Worm (Caenorhabditis elegans) whole organism, L1 larva: ENCODE data around the gene C41C4.9.
A peak's percentile ranks its signal among the peaks of the same experiment; 100 is the strongest.

ENCODE experiments used
- C16A3.4 ChIP-seq: fragments of 150-350 bp; optimal IDR thresholded peaks from 2 replicates; lab custom pipeline; 2014; ENCODE audit warnings: missing biosample characterization, missing genetic modification characterization
- C34B4.2 ChIP-seq: sonication (generic microtip); optimal IDR thresholded peaks from 2 replicates; lab custom pipeline; 2017; ENCODE audit warnings: mild to moderate bottlenecking, missing genetic modification characterization, missing compliant biosample characterization
- Y116A8C.19 ChIP-seq: sonication (generic microtip); optimal IDR thresholded peaks from 2 replicates; lab custom pipeline; 2016; ENCODE audit warnings: missing compliant biosample characterization, missing genetic modification characterization, borderline replicate concordance
- aha-1 ChIP-seq: fragments of 150-350 bp; optimal IDR thresholded peaks from 2 replicates; lab custom pipeline; 2014; ENCODE audit warnings: missing biosample characterization, missing genetic modification characterization
- alr-1 ChIP-seq: fragments of 200-800 bp; sonication (Bioruptor generic); optimal IDR thresholded peaks from 2 replicates; lab custom pipeline; 2018; ENCODE audit warnings: borderline replicate concordance, mild to moderate bottlenecking, missing genetic modification characterization, missing compliant biosample characterization
- ama-1 ChIP-seq: fragments of 150-350 bp; optimal IDR thresholded peaks from 2 replicates; lab custom pipeline; 2014
- ceh-63 ChIP-seq: fragments of 200-800 bp; sonication (Bioruptor generic); optimal IDR thresholded peaks from 2 replicates; lab custom pipeline; 2018; ENCODE audit warnings: mild to moderate bottlenecking, missing genetic modification characterization, missing compliant biosample characterization
- ceh-8 ChIP-seq: fragments of 200-800 bp; sonication (Bioruptor generic); optimal IDR thresholded peaks from 2 replicates; lab custom pipeline; 2018; ENCODE audit warnings: mild to moderate bottlenecking, missing genetic modification characterization, moderate library complexity, missing compliant biosample characterization
- ceh-88 ChIP-seq: fragments of 200-800 bp; sonication (Bioruptor generic); IDR thresholded peaks from 2 replicates; pipeline ENCODE4 v1.3.6; 2022; ENCODE audit warnings: missing genetic modification characterization, missing compliant biosample characterization
- ceh-90 ChIP-seq: sonication (generic microtip); optimal IDR thresholded peaks from 2 replicates; lab custom pipeline; 2016; ENCODE audit warnings: missing genetic modification characterization, missing compliant biosample characterization
- ces-1 ChIP-seq: fragments of 150-350 bp; optimal IDR thresholded peaks from 2 replicates; lab custom pipeline; 2014; ENCODE audit warnings: missing biosample characterization, missing genetic modification reagents, missing genetic modification characterization
- dsc-1 ChIP-seq: sonication (generic microtip); optimal IDR thresholded peaks from 2 replicates; lab custom pipeline; 2016; ENCODE audit warnings: mild to moderate bottlenecking, missing genetic modification characterization, missing compliant biosample characterization
- efl-3 ChIP-seq: fragments of 200-800 bp; sonication (Bioruptor generic); optimal IDR thresholded peaks from 2 replicates; lab custom pipeline; 2018; ENCODE audit warnings: mild to moderate bottlenecking, missing genetic modification characterization, missing compliant biosample characterization
- egl-13 ChIP-seq: sonication (generic microtip); optimal IDR thresholded peaks from 2 replicates; lab custom pipeline; 2016; ENCODE audit warnings: missing genotype, missing genetic modification reagents, missing genetic modification characterization, missing compliant biosample characterization
- elt-2 ChIP-seq: sonication (generic microtip); optimal IDR thresholded peaks from 2 replicates; lab custom pipeline; 2016; ENCODE audit warnings: missing genetic modification characterization, mild to moderate bottlenecking, inconsistent platforms, missing compliant biosample characterization, missing genetic modification reagents
- elt-3 ChIP-seq, 6 experiments: fragments of 150-350 bp in 1 of 6; sonication (generic microtip); optimal IDR thresholded peaks; 2 replicates each; lab custom pipeline; 2017 to 2018; ENCODE audit warnings: missing biosample characterization in 6 of 6, missing genetic modification characterization in 6 of 6, inconsistent platforms in 1 of 6
- fkh-10 ChIP-seq: sonication (generic microtip); optimal IDR thresholded peaks from 2 replicates; lab custom pipeline; 2017; ENCODE audit warnings: missing biosample characterization, missing genetic modification reagents, missing genetic modification characterization
- fkh-4 ChIP-seq: sonication (generic microtip); optimal IDR thresholded peaks from 2 replicates; lab custom pipeline; 2016; ENCODE audit warnings: missing compliant biosample characterization, missing genetic modification characterization, borderline replicate concordance
- fkh-8 ChIP-seq: sonication (generic microtip); optimal IDR thresholded peaks from 2 replicates; lab custom pipeline; 2016; ENCODE audit warnings: mild to moderate bottlenecking, missing genetic modification characterization, missing compliant biosample characterization
- fos-1 ChIP-seq: fragments of 150-350 bp; optimal IDR thresholded peaks from 2 replicates; lab custom pipeline; 2014; ENCODE audit warnings: missing biosample characterization, missing genetic modification characterization
- hlh-4 ChIP-seq: sonication (generic microtip); optimal IDR thresholded peaks from 2 replicates; lab custom pipeline; 2016; ENCODE audit warnings: mild to moderate bottlenecking, missing genetic modification characterization, missing compliant biosample characterization
- hpl-2 ChIP-seq: fragments of 150-350 bp; optimal IDR thresholded peaks from 2 replicates; lab custom pipeline; 2014; ENCODE audit warnings: missing biosample characterization, missing genetic modification reagents, missing genetic modification characterization
- isw-1 ChIP-seq: fragments of 200-800 bp; sonication (Bioruptor generic); IDR thresholded peaks from 2 replicates; pipeline ENCODE4 v1.3.6; 2022; ENCODE audit warnings: missing genetic modification characterization, missing compliant biosample characterization
- lin-13 ChIP-seq: fragments of 150-350 bp; optimal IDR thresholded peaks from 2 replicates; lab custom pipeline; 2014; ENCODE audit warnings: missing biosample characterization, missing genetic modification reagents, missing genetic modification characterization
- lin-14 ChIP-seq: fragments of 200-800 bp; sonication (Bioruptor generic); optimal IDR thresholded peaks from 2 replicates; lab custom pipeline; 2018; ENCODE audit warnings: mild to moderate bottlenecking, missing genetic modification characterization, moderate library complexity, missing compliant biosample characterization
- lin-35 ChIP-seq, 2 experiments: fragments of 150-350 bp; optimal IDR thresholded peaks; 2 replicates each; lab custom pipeline; 2014; ENCODE audit warnings: missing biosample characterization in 2 of 2, missing genetic modification characterization in 2 of 2, missing genetic modification reagents in 2 of 2
- lin-39 ChIP-seq: fragments of 150-350 bp; optimal IDR thresholded peaks from 2 replicates; lab custom pipeline; 2014; ENCODE audit warnings: missing biosample characterization, missing genetic modification reagents, missing genetic modification characterization
- lir-3 ChIP-seq: sonication (generic microtip); optimal IDR thresholded peaks from 2 replicates; lab custom pipeline; 2016; ENCODE audit warnings: mild to moderate bottlenecking, missing genetic modification characterization, moderate library complexity, missing compliant biosample characterization; ENCODE audit not compliant: poor library complexity
- lsy-2 ChIP-seq, 2 experiments: fragments of 150-350 bp; optimal IDR thresholded peaks; 2 replicates each; lab custom pipeline; 2014; ENCODE audit warnings: missing biosample characterization in 2 of 2, missing genetic modification characterization in 2 of 2
- mdl-1 ChIP-seq, 2 experiments: fragments of 150-350 bp; optimal IDR thresholded peaks; 2 replicates each; lab custom pipeline; 2014 to 2017; ENCODE audit warnings: missing biosample characterization in 2 of 2, missing genetic modification characterization in 2 of 2, inconsistent platforms in 1 of 2
- mep-1 ChIP-seq: fragments of 150-350 bp; optimal IDR thresholded peaks from 2 replicates; lab custom pipeline; 2014; ENCODE audit warnings: missing biosample characterization, missing genetic modification characterization
- nhr-20 ChIP-seq: sonication (generic microtip); optimal IDR thresholded peaks from 2 replicates; lab custom pipeline; 2016; ENCODE audit warnings: mild to moderate bottlenecking, missing genetic modification characterization, missing compliant biosample characterization
- nhr-237 ChIP-seq: fragments of 150-350 bp; optimal IDR thresholded peaks from 2 replicates; lab custom pipeline; 2014; ENCODE audit warnings: missing biosample characterization, missing genetic modification characterization
- nhr-76 ChIP-seq: sonication (generic microtip); optimal IDR thresholded peaks from 2 replicates; lab custom pipeline; 2017; ENCODE audit warnings: missing biosample characterization, missing genetic modification characterization
- nhr-84 ChIP-seq: sonication (generic microtip); optimal IDR thresholded peaks from 2 replicates; lab custom pipeline; 2017; ENCODE audit warnings: missing biosample characterization, missing genetic modification characterization
- nhr-85 ChIP-seq: sonication (generic microtip); peaks from one replicate; lab custom pipeline; 2016; ENCODE audit warnings: missing genetic modification characterization, inconsistent platforms, missing compliant biosample characterization
- pag-3 ChIP-seq: sonication (generic microtip); optimal IDR thresholded peaks from 2 replicates; lab custom pipeline; 2017; ENCODE audit warnings: missing genetic modification characterization, mild to moderate bottlenecking, missing compliant biosample characterization, antibody characterized with exemption, borderline replicate concordance; ENCODE audit not compliant: insufficient read depth
- pax-3 ChIP-seq: fragments of 200-800 bp; sonication (Bioruptor generic); optimal IDR thresholded peaks from 2 replicates; lab custom pipeline; 2018; ENCODE audit warnings: mild to moderate bottlenecking, missing genetic modification characterization, moderate library complexity, missing compliant biosample characterization
- rnt-1 ChIP-seq: sonication (generic microtip); optimal IDR thresholded peaks from 2 replicates; lab custom pipeline; 2016; ENCODE audit warnings: mild to moderate bottlenecking, missing genetic modification characterization, moderate library complexity, missing compliant biosample characterization
- snpc-4 ChIP-seq: fragments of 150-350 bp; optimal IDR thresholded peaks from 2 replicates; lab custom pipeline; 2014; ENCODE audit warnings: missing biosample characterization, missing genetic modification characterization
- sox-4 ChIP-seq: sonication (generic microtip); optimal IDR thresholded peaks from 2 replicates; lab custom pipeline; 2016; ENCODE audit warnings: missing genetic modification characterization, missing compliant biosample characterization
- sup-37 ChIP-seq: fragments of 200-800 bp; sonication (Bioruptor generic); optimal IDR thresholded peaks from 2 replicates; lab custom pipeline; 2018; ENCODE audit warnings: mild to moderate bottlenecking, missing genetic modification characterization, missing compliant biosample characterization
- swsn-7 ChIP-seq: sonication (generic microtip); optimal IDR thresholded peaks from 2 replicates; lab custom pipeline; 2016; ENCODE audit warnings: missing genetic modification characterization, missing compliant biosample characterization
- tbx-2 ChIP-seq: sonication (generic microtip); optimal IDR thresholded peaks from 2 replicates; lab custom pipeline; 2016; ENCODE audit warnings: missing genetic modification characterization, missing compliant biosample characterization
- tlp-1 ChIP-seq: fragments of 150-350 bp; optimal IDR thresholded peaks from 2 replicates; lab custom pipeline; 2014; ENCODE audit warnings: missing biosample characterization, missing genetic modification characterization
- unc-130 ChIP-seq: fragments of 150-350 bp; optimal IDR thresholded peaks from 2 replicates; lab custom pipeline; 2017; ENCODE audit warnings: missing biosample characterization, missing genetic modification characterization, inconsistent platforms
- unc-30 ChIP-seq: sonication (generic microtip); optimal IDR thresholded peaks from 2 replicates; lab custom pipeline; 2017; ENCODE audit warnings: missing biosample characterization, missing genetic modification characterization
- unc-86 ChIP-seq: sonication (generic microtip); optimal IDR thresholded peaks from 2 replicates; lab custom pipeline; 2016; ENCODE audit warnings: missing genetic modification characterization, missing compliant biosample characterization
- unc-98 ChIP-seq: fragments of 200-800 bp; sonication (Bioruptor generic); IDR thresholded peaks from 2 replicates; pipeline ENCODE4 v1.3.6; 2022; ENCODE audit warnings: missing genetic modification characterization, missing compliant biosample characterization
- xbp-1 ChIP-seq: sonication (generic microtip); optimal IDR thresholded peaks from 2 replicates; lab custom pipeline; 2016; ENCODE audit warnings: missing genetic modification characterization, missing compliant biosample characterization
- zag-1 ChIP-seq: fragments of 150-350 bp; optimal IDR thresholded peaks from 2 replicates; lab custom pipeline; 2014; ENCODE audit warnings: missing biosample characterization, missing genetic modification characterization
- zip-4 ChIP-seq: fragments of 200-800 bp; sonication (Bioruptor generic); optimal IDR thresholded peaks from 2 replicates; lab custom pipeline; 2018; ENCODE audit warnings: mild to moderate bottlenecking, missing genetic modification characterization, moderate library complexity, missing compliant biosample characterization
- ztf-4 ChIP-seq: fragments of 150-350 bp; optimal IDR thresholded peaks from 2 replicates; lab custom pipeline; 2014; ENCODE audit warnings: missing biosample characterization, missing genetic modification characterization

Gene C41C4.9

ce11 chrII:8102041-8102440 is 5.4 kb upstream of the C41C4.9 start, which contains the start of gene sre-2:
Gene sre-2 (minus strand): TSS chrII:8102141.
- TF ChIP-seq ces-1 (no peak), pag-3 (no peak), unc-30 (tag; lab: Kevin White, UChicago) (no peak), tbx-2 (no peak), lsy-2 (tag; optimal IDR thresholded peaks at IDR 0.05; lab: Kevin White, UChicago) (no peak), isw-1 (GFP tag; lab: Robert Waterston, UW) (no peak), lin-35 (GFP tag; optimal IDR thresholded peaks at IDR 0.05; lab: Kevin White, UChicago) (no peak), fkh-8 (tag; lab: Kevin White, UChicago) (no peak), unc-86 (tag; lab: Kevin White, UChicago) (no peak), aha-1 (tag; lab: Kevin White, UChicago) (no peak), Y116A8C.19 (no peak), mdl-1 (tag; optimal IDR thresholded peaks at IDR 0.05; lab: Kevin White, UChicago) (no peak), rnt-1 (tag; lab: Kevin White, UChicago) (no peak), pax-3 (tag; lab: Kevin White, UChicago) (no peak)

- TF ChIP-seq nhr-85 (tag; lab: Kevin White, UChicago) = peak; percentile 54
- no peak for TF ChIP-seq hpl-2 (GFP tag; lab: Kevin White, UChicago)
- no peak for TF ChIP-seq zip-4 (GFP tag; lab: Kevin White, UChicago)
- no peak for TF ChIP-seq elt-3 (tag; optimal IDR thresholded peaks at IDR 0.05; lab: Kevin White, UChicago)
- TF ChIP-seq lsy-2 (tag; optimal IDR thresholded peaks at IDR 0.05; lab: Kevin White, UChicago) = peak; percentile 2 to 63
- no peak for TF ChIP-seq lin-39 (tag; lab: Kevin White, UChicago)
- no peak for TF ChIP-seq nhr-84
- no peak for TF ChIP-seq lir-3 (tag; lab: Kevin White, UChicago)
- TF ChIP-seq unc-130 (tag; lab: Kevin White, UChicago) = peak; percentile 23
- no peak for TF ChIP-seq unc-98 (GFP tag; lab: Robert Waterston, UW)
- TF ChIP-seq zag-1 (tag; lab: Kevin White, UChicago) = no peak
- TF ChIP-seq hlh-4 (tag; lab: Kevin White, UChicago) = no peak
- TF ChIP-seq dsc-1 (tag; lab: Kevin White, UChicago) = no peak
- TF ChIP-seq nhr-20 (tag; lab: Kevin White, UChicago) = peak; percentile 20
- peak; percentile 11 for TF ChIP-seq fos-1 (tag; lab: Kevin White, UChicago)
- no peak for TF ChIP-seq ceh-90 (tag; lab: Kevin White, UChicago)
- no peak for TF ChIP-seq ama-1 (lab: Kevin White, UChicago)
- no peak for TF ChIP-seq alr-1 (tag; lab: Kevin White, UChicago)
- no peak for TF ChIP-seq efl-3 (GFP tag; lab: Kevin White, UChicago)
- no peak for TF ChIP-seq sup-37 (GFP tag; lab: Kevin White, UChicago)
- no peak for TF ChIP-seq xbp-1 (tag; lab: Kevin White, UChicago)
- TF ChIP-seq sox-4 (tag; lab: Kevin White, UChicago) = no peak
- TF ChIP-seq lin-14 (GFP tag; lab: Kevin White, UChicago) = peak; percentile 82
- TF ChIP-seq C34B4.2 (tag; lab: Kevin White, UChicago) = no peak
- TF ChIP-seq nhr-76 (tag; lab: Kevin White, UChicago) = no peak
- no peak for TF ChIP-seq fkh-4
- TF ChIP-seq ceh-8 (GFP tag; lab: Kevin White, UChicago) = no peak
- TF ChIP-seq egl-13 (tag; lab: Kevin White, UChicago) = no peak
- TF ChIP-seq fkh-10 (GFP tag; lab: Kevin White, UChicago) = no peak
- peak; percentile 73 for TF ChIP-seq mep-1 (tag; lab: Kevin White, UChicago)
- TF ChIP-seq fkh-8 (tag; lab: Kevin White, UChicago) = no peak
- no peak for TF ChIP-seq unc-30 (tag; lab: Kevin White, UChicago)
- TF ChIP-seq snpc-4 = no peak
- TF ChIP-seq swsn-7 (tag; lab: Kevin White, UChicago) = no peak
- TF ChIP-seq nhr-237 (tag; lab: Kevin White, UChicago) = no peak
- TF ChIP-seq unc-86 (tag; lab: Kevin White, UChicago) = no peak
- no peak for TF ChIP-seq elt-2 (tag; lab: Kevin White, UChicago)
- TF ChIP-seq ceh-63 (GFP tag; lab: Kevin White, UChicago) = no peak
- TF ChIP-seq lin-13 = no peak
- no peak for TF ChIP-seq ztf-4 (tag; lab: Kevin White, UChicago)
- TF ChIP-seq tlp-1 (tag; lab: Kevin White, UChicago) = no peak
- no peak for TF ChIP-seq ceh-88 (GFP tag; lab: Robert Waterston, UW)
- no peak for TF ChIP-seq C16A3.4 (tag; lab: Kevin White, UChicago)
Observed at ce11 chrII:8104998-8105397, 2.4 kb upstream of the C41C4.9 start, which contains the start of gene sfxn-5. Gene sfxn-5 (minus strand): TSS chrII:8105052.
